Worm (Caenorhabditis elegans) whole organism, late embryonic: ENCODE data around the gene T09D3.9.

ENCODE experiments used
- F13H6.1 ChIP-seq: sonication (generic microtip); optimal IDR thresholded peaks from 2 replicates; lab custom pipeline; 2016; ENCODE audit warnings: missing genetic modification characterization, missing compliant biosample characterization
- K09A11.1 ChIP-seq: sonication (generic microtip); optimal IDR thresholded peaks from 2 replicates; lab custom pipeline; 2017; ENCODE audit warnings: antibody characterized with exemption, mild to moderate bottlenecking, missing genetic modification characterization, missing compliant biosample characterization; ENCODE audit not compliant: insufficient read depth
- Y22D7AL.16 ChIP-seq: sonication (generic microtip); optimal IDR thresholded peaks from 2 replicates; lab custom pipeline; 2016; ENCODE audit warnings: missing genetic modification characterization, missing compliant biosample characterization
- ahr-1 ChIP-seq: sonication (generic microtip); optimal IDR thresholded peaks from 2 replicates; lab custom pipeline; 2016; ENCODE audit warnings: missing genetic modification characterization, missing compliant biosample characterization
- ceh-19 ChIP-seq: fragments of 200-800 bp; sonication (Bioruptor generic); optimal IDR thresholded peaks from 2 replicates; lab custom pipeline; 2018; ENCODE audit warnings: mild to moderate bottlenecking, missing genetic modification characterization, missing compliant biosample characterization
- ceh-22 ChIP-seq: sonication (generic microtip); optimal IDR thresholded peaks from 2 replicates; lab custom pipeline; 2017; ENCODE audit warnings: missing biosample characterization, missing genetic modification characterization
- elt-2 ChIP-seq: sonication (generic microtip); optimal IDR thresholded peaks from 2 replicates; lab custom pipeline; 2016; ENCODE audit warnings: missing genetic modification reagents, missing genetic modification characterization, missing compliant biosample characterization
- fax-1 ChIP-seq: sonication (generic microtip); optimal IDR thresholded peaks from 2 replicates; lab custom pipeline; 2016; ENCODE audit warnings: missing genotype, missing genetic modification characterization, missing compliant biosample characterization
- fkh-10 ChIP-seq: fragments of 150-350 bp; optimal IDR thresholded peaks from 2 replicates; lab custom pipeline; 2014; ENCODE audit warnings: missing biosample characterization, missing genetic modification reagents, missing genetic modification characterization
- hlh-6 ChIP-seq: sonication (generic microtip); optimal IDR thresholded peaks from 2 replicates; lab custom pipeline; 2016; ENCODE audit warnings: missing genotype, missing genetic modification characterization, missing compliant biosample characterization
- madf-2 ChIP-seq: sonication (generic microtip); optimal IDR thresholded peaks from 2 replicates; lab custom pipeline; 2017; ENCODE audit warnings: missing genetic modification characterization, missing compliant biosample characterization
- nhr-11 ChIP-seq: fragments of 150-350 bp; optimal IDR thresholded peaks from 2 replicates; lab custom pipeline; 2014; ENCODE audit warnings: missing biosample characterization, missing genetic modification characterization
- npax-4 ChIP-seq: sonication (generic microtip); optimal IDR thresholded peaks from 2 replicates; lab custom pipeline; 2016; ENCODE audit warnings: missing genetic modification characterization, missing compliant biosample characterization
- pat-9 ChIP-seq: fragments of 200-800 bp; sonication (Bioruptor generic); optimal IDR thresholded peaks from 2 replicates; lab custom pipeline; 2018; ENCODE audit warnings: mild to moderate bottlenecking, missing genetic modification characterization, moderate library complexity, missing compliant biosample characterization
- pqm-1 ChIP-seq: sonication (generic microtip); optimal IDR thresholded peaks from 2 replicates; lab custom pipeline; 2016; ENCODE audit warnings: missing genetic modification characterization, missing compliant biosample characterization
- unc-3 ChIP-seq, 2 experiments: fragments of 200-800 bp in 1 of 2; sonication (Bioruptor generic) in 1 of 2; sonication (generic microtip) in 1 of 2; conservative IDR thresholded peaks in 1 of 2; optimal IDR thresholded peaks in 1 of 2; 2 replicates each; pipeline versions ENCODE4 v1.3.6 to Lab custom; 2016 to 2022; ENCODE audit warnings: missing compliant biosample characterization in 2 of 2, missing genetic modification characterization in 2 of 2, missing genetic modification reagents in 1 of 2
- unc-55 ChIP-seq: sonication (generic microtip); optimal IDR thresholded peaks from 2 replicates; lab custom pipeline; 2017; ENCODE audit warnings: missing biosample characterization, missing genetic modification reagents, missing genetic modification characterization
- ztf-16 ChIP-seq: sonication (generic microtip); optimal IDR thresholded peaks from 2 replicates; lab custom pipeline; 2017; ENCODE audit warnings: missing genetic modification characterization, missing compliant biosample characterization

T09D3.9 gene

DNA sequence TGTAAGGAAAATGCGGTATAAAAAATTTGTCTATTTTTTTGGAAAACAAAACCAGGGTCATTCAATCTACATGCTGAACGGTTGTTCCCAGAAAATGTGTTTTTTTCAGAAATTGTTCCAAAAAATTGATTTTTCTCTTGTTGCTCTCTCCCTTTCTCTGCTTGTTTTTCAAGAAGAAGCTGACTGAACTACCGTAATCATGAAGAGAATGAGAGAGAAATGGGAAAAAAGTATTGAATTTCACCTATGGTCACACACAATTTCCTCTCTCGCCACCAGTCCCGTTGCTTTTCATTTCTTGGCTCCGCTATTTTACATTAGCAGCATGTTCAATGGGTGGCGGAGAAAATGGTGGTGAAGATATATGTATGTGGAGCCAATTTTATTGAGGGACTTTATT lies 45.9 kb downstream of the T09D3.9 start:
- TF ChIP-seq ceh-19 (GFP tag; lab: Kevin White, UChicago) (peak; percentile 48), pqm-1 (no peak), nhr-11 (no peak), ztf-16 (tag; lab: Kevin White, UChicago) (no peak), npax-4 (tag; lab: Kevin White, UChicago) (no peak), ceh-22 (tag; lab: Kevin White, UChicago) (no peak), Y22D7AL.16 (tag; lab: Kevin White, UChicago) (no peak), pat-9 (no peak)

DNA sequence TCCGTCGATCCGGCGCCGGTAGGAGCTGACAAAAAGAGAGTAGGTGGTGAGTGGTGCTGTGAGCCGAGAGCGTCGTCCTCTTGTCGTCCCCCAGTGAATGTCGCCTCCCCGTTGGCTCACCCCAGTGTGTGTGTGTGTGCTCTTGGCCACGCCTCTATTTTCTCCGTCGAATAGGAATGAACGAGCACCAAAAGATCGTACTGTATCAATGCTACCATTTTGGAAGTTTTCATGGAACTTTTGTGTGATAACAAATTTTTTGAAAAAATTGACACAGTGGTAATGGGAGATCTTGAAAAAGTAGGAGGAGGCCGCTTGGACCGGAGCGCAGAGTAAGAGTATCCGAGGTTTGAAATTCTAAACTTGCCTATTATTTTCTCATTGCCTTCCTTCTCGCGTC lies 49.2 kb downstream of the T09D3.9 start, which contains the start of gene ceh-34:
ceh-34 (minus strand) TSS at position 101 of the 400 bp plus-strand sequence.
- TF ChIP-seq hlh-6 (tag; lab: Kevin White, UChicago) = peak; percentile 24
- no peak for TF ChIP-seq K09A11.1
- TF ChIP-seq fax-1 = no peak
- no peak for TF ChIP-seq elt-2 (tag; lab: Kevin White, UChicago)

DNA sequence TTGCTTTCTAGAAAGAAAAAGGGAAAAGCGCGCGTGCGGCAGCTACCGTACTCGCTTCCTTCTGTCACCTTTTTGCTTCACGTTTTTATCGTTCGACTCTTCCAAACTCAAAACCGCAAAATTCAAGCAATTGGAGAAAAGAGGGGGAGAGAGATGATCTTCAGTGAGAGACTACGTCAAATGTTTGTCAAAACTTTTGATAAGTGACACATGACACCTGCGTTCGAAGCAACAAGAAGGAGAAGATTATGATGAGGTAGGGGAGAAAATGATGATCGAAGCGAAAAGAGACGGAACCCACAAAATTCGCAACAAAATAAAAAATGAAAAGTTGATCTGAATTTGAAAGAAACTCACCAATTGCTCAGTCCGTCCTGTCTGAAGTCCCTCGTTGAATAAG lies 50.3 kb downstream of the T09D3.9 start:
- TF ChIP-seq ahr-1 (tag; lab: Kevin White, UChicago) (no peak), F13H6.1 (tag; lab: Kevin White, UChicago) (no peak), elt-2 (tag; lab: Kevin White, UChicago) (no peak), madf-2 (tag; lab: Kevin White, UChicago) (no peak), fkh-10 (GFP tag; lab: Kevin White, UChicago) (no peak), unc-3 (GFP tag; conservative IDR thresholded peaks at IDR 0.05; lab: Robert Waterston, UW) (no peak), unc-3 (tag; optimal IDR thresholded peaks at IDR 0.05; lab: Kevin White, UChicago) (no peak), unc-55 (peak; percentile 68)
